Worm (Caenorhabditis elegans): ENCODE results near the gene ZK418.11.

The ZK418.11 gene

ce11 chrIII:7073801-7074386 lies 26.2 kb upstream of the ZK418.11 start, which contains the start of gene ZK418.5 (continued):
- TF ChIP-seq lin-15B (tag; optimal IDR thresholded peaks at IDR 0.05) (peak; percentile 27), vab-15 (tag; optimal IDR thresholded peaks at IDR 0.05) (no peak), mef-2 (tag; optimal IDR thresholded peaks at IDR 0.05) (no peak), unc-62 (GFP tag; optimal IDR thresholded peaks at IDR 0.05) (no peak), nhr-71 (tag; optimal IDR thresholded peaks at IDR 0.05) (peak; percentile 70), Y116A8C.19 (tag; optimal IDR thresholded peaks at IDR 0.05; ENCODE audit: borderline replicate concordance) (no peak), pqm-1 (tag; optimal IDR thresholded peaks at IDR 0.05) (no peak), ztf-4 (tag; optimal IDR thresholded peaks at IDR 0.05) (no peak), lin-13 (GFP tag; optimal IDR thresholded peaks at IDR 0.05) (peak; percentile 6), F16B12.6 (tag; optimal IDR thresholded peaks at IDR 0.05) (peak; percentile 66), C34B4.2 (tag; optimal IDR thresholded peaks at IDR 0.05) (no peak), xbp-1 (tag; optimal IDR thresholded peaks at IDR 0.05) (peak; percentile 45), ces-1 (GFP tag; optimal IDR thresholded peaks at IDR 0.05) (no peak), nhr-90 (tag; optimal IDR thresholded peaks at IDR 0.05; ENCODE audit: poor library complexity) (peak; percentile 45), ets-5 (GFP tag; IDR thresholded peaks at IDR 0.05) (no peak), pax-3 (tag; optimal IDR thresholded peaks at IDR 0.05) (no peak), unc-130 (tag; optimal IDR thresholded peaks at IDR 0.05) (no peak), C04F5.9 (tag; optimal IDR thresholded peaks at IDR 0.05) (no peak), mep-1 (tag; optimal IDR thresholded peaks at IDR 0.05) (peak; percentile 42), ceh-88 (GFP tag; IDR thresholded peaks at IDR 0.05) (no peak), nhr-77 (tag; optimal IDR thresholded peaks at IDR 0.05) (no peak), hlh-4 (tag; optimal IDR thresholded peaks at IDR 0.05) (no peak), rnt-1 (tag; optimal IDR thresholded peaks at IDR 0.05) (peak; percentile 78), nhr-47 (tag; optimal IDR thresholded peaks at IDR 0.05) (peak; percentile 75), blmp-1 (tag; optimal IDR thresholded peaks at IDR 0.05) (peak; percentile 6), lin-39 (tag; optimal IDR thresholded peaks at IDR 0.05) (peak; percentile 15), sup-37 (GFP tag; optimal IDR thresholded peaks at IDR 0.05) (no peak), lsy-2 (tag; optimal IDR thresholded peaks at IDR 0.05) (peak; percentile 73 to 82), alr-1 (tag; optimal IDR thresholded peaks at IDR 0.05; ENCODE audit: borderline replicate concordance) (no peak), egl-13 (tag; optimal IDR thresholded peaks at IDR 0.05) (no peak), ztf-11 (tag; optimal IDR thresholded peaks at IDR 0.05) (no peak), unc-30 (tag; optimal IDR thresholded peaks at IDR 0.05) (no peak), unc-86 (tag; optimal IDR thresholded peaks at IDR 0.05) (peak; percentile 36), C16A3.4 (tag; optimal IDR thresholded peaks at IDR 0.05) (peak; percentile 79), ama-1 (optimal IDR thresholded peaks at IDR 0.05) (no peak), efl-3 (GFP tag; optimal IDR thresholded peaks at IDR 0.05) (no peak), snpc-4 (tag; optimal IDR thresholded peaks at IDR 0.05) (peak; percentile 25), aly-2 (tag; optimal IDR thresholded peaks at IDR 0.05) (peak; percentile 20), zip-4 (GFP tag; optimal IDR thresholded peaks at IDR 0.05) (no peak)

DNA sequence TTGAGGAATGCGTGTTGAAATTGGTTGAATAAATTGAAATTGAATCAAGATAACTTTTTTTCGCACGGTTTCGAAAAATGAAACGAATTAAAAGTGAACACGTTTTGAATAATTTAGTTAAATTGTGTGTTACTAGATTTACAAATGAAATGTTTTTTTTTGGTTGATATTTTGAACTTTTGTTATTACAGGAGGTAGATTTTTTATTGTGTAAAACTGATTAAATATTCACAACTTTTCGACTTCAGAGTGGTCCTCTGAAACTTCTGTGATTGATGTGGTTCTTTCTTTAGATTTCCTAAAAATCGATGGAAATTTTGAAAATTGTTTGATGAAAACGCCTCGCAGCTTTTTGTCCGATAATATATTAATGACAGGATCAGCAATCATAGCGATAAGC lies 23.7 kb upstream of the ZK418.11 start, which contains the start of gene ZK418.13:
TSS of gene ZK418.13 (minus strand) at position 101 of the 400 bp plus-strand sequence.
- no peak for TF ChIP-seq nhr-77 (tag; optimal IDR thresholded peaks at IDR 0.05)
- TF ChIP-seq ces-1 (GFP tag; optimal IDR thresholded peaks at IDR 0.05) = no peak

ce11 chrIII:7078737-7079136 lies 21.4 kb upstream of the ZK418.11 start, which contains the start of gene ZK418.6:
Gene ZK418.6, minus strand, starts transcription at chrIII:7078837.
- no peak for TF ChIP-seq pax-3 (tag; optimal IDR thresholded peaks at IDR 0.05)
- TF ChIP-seq aha-1 (tag; optimal IDR thresholded peaks at IDR 0.05) = no peak
- TF ChIP-seq jun-1 (tag; optimal IDR thresholded peaks at IDR 0.05) = no peak
- TF ChIP-seq F16B12.6 (tag; optimal IDR thresholded peaks at IDR 0.05) = no peak
- TF ChIP-seq nhr-77 (tag; optimal IDR thresholded peaks at IDR 0.05) = no peak
- TF ChIP-seq sptf-1 (tag; optimal IDR thresholded peaks at IDR 0.05) = no peak
- TF ChIP-seq vab-15 (tag; optimal IDR thresholded peaks at IDR 0.05) = no peak
- no peak for TF ChIP-seq fkh-4 (tag; optimal IDR thresholded peaks at IDR 0.05; ENCODE audit: borderline replicate concordance)
- TF ChIP-seq lin-13 (GFP tag; optimal IDR thresholded peaks at IDR 0.05) = no peak
- no peak for TF ChIP-seq ceh-88 (GFP tag; IDR thresholded peaks at IDR 0.05)
- no peak for TF ChIP-seq pqm-1 (tag; optimal IDR thresholded peaks at IDR 0.05)
- no peak for TF ChIP-seq fkh-10 (GFP tag; optimal IDR thresholded peaks at IDR 0.05)
- no peak for TF ChIP-seq unc-62 (GFP tag; optimal IDR thresholded peaks at IDR 0.05)
- no peak for TF ChIP-seq lin-15B (tag; optimal IDR thresholded peaks at IDR 0.05)
- no peak for TF ChIP-seq lin-39 (tag; optimal IDR thresholded peaks at IDR 0.05)
- no peak for TF ChIP-seq tbx-2 (tag; optimal IDR thresholded peaks at IDR 0.05)
- no peak for TF ChIP-seq mab-9 (GFP tag; IDR thresholded peaks at IDR 0.05)
- no peak for TF ChIP-seq snpc-4 (tag; optimal IDR thresholded peaks at IDR 0.05)
